Fruit fly (Drosophila melanogaster) whole organism: ENCODE data around the gene CG7402.

ENCODE experiments used
- CG8478 ChIP-seq: fragments of >200 bp; optimal IDR thresholded peaks from 2 replicates; lab custom pipeline; 2018; ENCODE audit warnings: inconsistent platforms
- Dll ChIP-seq: fragments of >200 bp; optimal IDR thresholded peaks from 2 replicates; lab custom pipeline; 2017
- EcR ChIP-seq, 2 experiments: fragments of >200 bp; optimal IDR thresholded peaks; 2 replicates each; lab custom pipeline; 2017; ENCODE audit warnings: missing biosample characterization in 2 of 2, missing genetic modification characterization in 2 of 2, missing genetic modification reagents in 2 of 2
- pan ChIP-seq: fragments of >200 bp; optimal IDR thresholded peaks from 2 replicates; lab custom pipeline; 2017
- psq ChIP-seq: fragments of >200 bp; optimal IDR thresholded peaks from 2 replicates; lab custom pipeline; 2017
- usp ChIP-seq: fragments of >200 bp; optimal IDR thresholded peaks from 2 replicates; lab custom pipeline; 2017; ENCODE audit warnings: missing biosample characterization, missing genetic modification characterization, mixed read lengths

- no peak for TF ChIP-seq Dll (lab: Kevin White, UChicago)
- no peak for TF ChIP-seq psq
- TF ChIP-seq usp (GFP tag; lab: Kevin White, UChicago), result no peak
- no peak for TF ChIP-seq CG8478 (lab: Kevin White, UChicago)
- TF ChIP-seq pan (lab: Kevin White, UChicago), result no peak
- peak in 1 of 2 experiments; percentile 28 for TF ChIP-seq EcR (GFP tag; optimal IDR thresholded peaks at IDR 0.05; lab: Kevin White, UChicago)
These were observed 44.4 kb downstream of the CG7402 start for dm6 chr3L:17931887-17932286.
